Worm (Caenorhabditis elegans) whole organism, mixed stage, embryonic: ENCODE results near the gene T23F2.4.

ENCODE experiments used
- M03D4.4 ChIP-seq: sonication (generic microtip); optimal IDR thresholded peaks from 2 replicates; lab custom pipeline; 2017; ENCODE audit warnings: mild to moderate bottlenecking, missing genetic modification characterization, missing compliant biosample characterization
- bed-3 ChIP-seq: fragments of 200-800 bp; sonication (Bioruptor generic); optimal IDR thresholded peaks from 3 replicates; lab custom pipeline; 2018; ENCODE audit warnings: mild to moderate bottlenecking, missing genetic modification characterization, moderate library complexity, missing compliant biosample characterization
- blmp-1 ChIP-seq: fragments of 150-350 bp; optimal IDR thresholded peaks from 2 replicates; lab custom pipeline; 2014; ENCODE audit warnings: missing biosample characterization, missing genetic modification characterization
- ceh-43 ChIP-seq: fragments of 200-800 bp; sonication (Bioruptor generic); optimal IDR thresholded peaks from 2 replicates; lab custom pipeline; 2018; ENCODE audit warnings: mild to moderate bottlenecking, missing genetic modification characterization, moderate library complexity, missing compliant biosample characterization
- ceh-83 ChIP-seq: fragments of 200-800 bp; sonication (Bioruptor generic); optimal IDR thresholded peaks from 2 replicates; lab custom pipeline; 2018; ENCODE audit warnings: mild to moderate bottlenecking, missing genetic modification characterization, missing compliant biosample characterization
- ces-1 ChIP-seq: fragments of 150-350 bp; optimal IDR thresholded peaks from 2 replicates; lab custom pipeline; 2014; ENCODE audit warnings: missing biosample characterization, missing genetic modification reagents, missing genetic modification characterization
- cnd-1 ChIP-seq: fragments of 200-800 bp; sonication (Bioruptor generic); optimal IDR thresholded peaks from 2 replicates; lab custom pipeline; 2018; ENCODE audit warnings: mild to moderate bottlenecking, missing genetic modification characterization, missing compliant biosample characterization
- drap-1 ChIP-seq: fragments of 200-800 bp; sonication (Bioruptor generic); optimal IDR thresholded peaks from 3 replicates; lab custom pipeline; 2018; ENCODE audit warnings: mild to moderate bottlenecking, missing genetic modification characterization, missing compliant biosample characterization
- elt-1 ChIP-seq: sonication (generic microtip); optimal IDR thresholded peaks from 2 replicates; lab custom pipeline; 2017; ENCODE audit warnings: missing genetic modification characterization, mild to moderate bottlenecking, missing compliant biosample characterization, antibody characterized with exemption, moderate library complexity, borderline replicate concordance; ENCODE audit not compliant: insufficient read depth
- elt-3 ChIP-seq: fragments of 150-350 bp; optimal IDR thresholded peaks from 2 replicates; lab custom pipeline; 2014; ENCODE audit warnings: missing biosample characterization, missing genetic modification characterization
- flh-1 ChIP-seq: fragments of 200-800 bp; sonication (Bioruptor generic); optimal IDR thresholded peaks from 2 replicates; lab custom pipeline; 2018; ENCODE audit warnings: mild to moderate bottlenecking, missing genetic modification characterization, moderate library complexity, missing compliant biosample characterization
- ham-2 ChIP-seq: fragments of 200-800 bp; sonication (Bioruptor generic); optimal IDR thresholded peaks from 2 replicates; lab custom pipeline; 2018; ENCODE audit warnings: mild to moderate bottlenecking, missing genetic modification characterization, missing compliant biosample characterization
- hlh-1 ChIP-seq: fragments of 150-350 bp; optimal IDR thresholded peaks from 2 replicates; lab custom pipeline; 2014; ENCODE audit warnings: missing biosample characterization, missing genetic modification reagents, missing genetic modification characterization
- lin-13 ChIP-seq: fragments of 150-350 bp; optimal IDR thresholded peaks from 2 replicates; lab custom pipeline; 2014; ENCODE audit warnings: missing biosample characterization, missing genetic modification characterization
- lin-32 ChIP-seq: fragments of 200-800 bp; sonication (Bioruptor generic); optimal IDR thresholded peaks from 2 replicates; lab custom pipeline; 2018; ENCODE audit warnings: mild to moderate bottlenecking, missing genetic modification characterization, missing compliant biosample characterization
- lsy-2 ChIP-seq: fragments of 150-350 bp; optimal IDR thresholded peaks from 2 replicates; lab custom pipeline; 2014; ENCODE audit warnings: missing biosample characterization, missing genetic modification characterization
- mab-5 ChIP-seq: fragments of 150-350 bp; optimal IDR thresholded peaks from 2 replicates; lab custom pipeline; 2014; ENCODE audit warnings: missing biosample characterization, missing genetic modification characterization
- mep-1 ChIP-seq: fragments of 150-350 bp; optimal IDR thresholded peaks from 2 replicates; lab custom pipeline; 2017; ENCODE audit warnings: missing biosample characterization, missing genetic modification reagents, missing genetic modification characterization, inconsistent platforms
- nhr-12 ChIP-seq: fragments of 150-350 bp; optimal IDR thresholded peaks from 2 replicates; lab custom pipeline; 2014; ENCODE audit warnings: missing biosample characterization, missing genetic modification characterization
- nhr-2 ChIP-seq: fragments of 150-350 bp; optimal IDR thresholded peaks from 2 replicates; lab custom pipeline; 2014; ENCODE audit warnings: missing biosample characterization, missing genetic modification characterization
- nhr-237 ChIP-seq: fragments of 150-350 bp; optimal IDR thresholded peaks from 2 replicates; lab custom pipeline; 2014; ENCODE audit warnings: missing biosample characterization, missing genetic modification characterization
- nhr-28 ChIP-seq: fragments of 150-350 bp; optimal IDR thresholded peaks from 2 replicates; lab custom pipeline; 2014; ENCODE audit warnings: missing biosample characterization, missing genetic modification characterization
- nhr-76 ChIP-seq: sonication (generic microtip); optimal IDR thresholded peaks from 2 replicates; lab custom pipeline; 2017; ENCODE audit warnings: missing biosample characterization, missing genetic modification characterization
- pha-4 ChIP-seq: fragments of 150-350 bp; optimal IDR thresholded peaks from 2 replicates; lab custom pipeline; 2018; ENCODE audit warnings: missing biosample characterization, missing genetic modification reagents, missing genetic modification characterization
- sem-2 ChIP-seq: fragments of 200-800 bp; sonication (Bioruptor generic); optimal IDR thresholded peaks from 2 replicates; lab custom pipeline; 2018; ENCODE audit warnings: mild to moderate bottlenecking, missing genetic modification characterization, missing compliant biosample characterization
- sptf-1 ChIP-seq: sonication (generic microtip); optimal IDR thresholded peaks from 2 replicates; lab custom pipeline; 2017; ENCODE audit warnings: mild to moderate bottlenecking, missing genetic modification characterization, moderate library complexity, missing compliant biosample characterization
- tbx-8 ChIP-seq: fragments of 200-800 bp; sonication (Bioruptor generic); optimal IDR thresholded peaks from 2 replicates; lab custom pipeline; 2018; ENCODE audit warnings: mild to moderate bottlenecking, missing genetic modification characterization, moderate library complexity, missing compliant biosample characterization
- unc-120 ChIP-seq: sonication (generic microtip); optimal IDR thresholded peaks from 2 replicates; lab custom pipeline; 2017; ENCODE audit warnings: missing genetic modification characterization, missing compliant biosample characterization; ENCODE audit not compliant: poor library complexity, severe bottlenecking
- unc-62 ChIP-seq: fragments of 150-350 bp; optimal IDR thresholded peaks from 2 replicates; lab custom pipeline; 2014; ENCODE audit warnings: missing biosample characterization, missing genetic modification reagents, missing genetic modification characterization
- zip-8 ChIP-seq: fragments of 150-350 bp; optimal IDR thresholded peaks from 2 replicates; lab custom pipeline; 2014; ENCODE audit warnings: missing biosample characterization, missing genetic modification characterization
- ztf-11 ChIP-seq: fragments of 150-350 bp; optimal IDR thresholded peaks from 2 replicates; lab custom pipeline; 2014; ENCODE audit warnings: missing biosample characterization, missing genetic modification characterization

Gene T23F2.4

ce11 chrX:5509114-5509877 is 5.6 kb downstream of the T23F2.4 start:
- TF ChIP-seq ham-2 (GFP tag; lab: Kevin White, UChicago): no peak
- peak; percentile 63 for TF ChIP-seq hlh-1 (tag; lab: Kevin White, UChicago)
- no peak for TF ChIP-seq flh-1
- TF ChIP-seq mep-1 (tag; lab: Kevin White, UChicago): no peak
- no peak for TF ChIP-seq bed-3 (GFP tag; lab: Kevin White, UChicago)
- TF ChIP-seq cnd-1 (tag; lab: Kevin White, UChicago): no peak

ce11 chrX:5507926-5508325 is 7.0 kb downstream of the T23F2.4 start:
- no peak for TF ChIP-seq ceh-43 (GFP tag; lab: Kevin White, UChicago)
- no peak for TF ChIP-seq elt-3 (tag; lab: Kevin White, UChicago)
- TF ChIP-seq flh-1: no peak
- no peak for TF ChIP-seq lin-32 (GFP tag; lab: Kevin White, UChicago)

- TF ChIP-seq sptf-1 (tag; lab: Kevin White, UChicago) (no peak), unc-120 (tag; lab: Kevin White, UChicago) (peak; percentile 57), unc-62 (GFP tag; lab: Kevin White, UChicago) (peak; percentile 64)
These were observed 8.4 kb downstream of the T23F2.4 start for ce11 chrX:5506432-5506977.

- TF ChIP-seq nhr-237 (tag; lab: Kevin White, UChicago) (no peak), zip-8 (tag; lab: Kevin White, UChicago) (no peak), drap-1 (GFP tag; lab: Kevin White, UChicago) (no peak), lsy-2 (tag; lab: Kevin White, UChicago) (no peak), pha-4 (tag; lab: Kevin White, UChicago) (no peak), lin-32 (GFP tag; lab: Kevin White, UChicago) (no peak), nhr-28 (tag; lab: Kevin White, UChicago) (no peak), flh-1 (no peak), sem-2 (GFP tag; lab: Kevin White, UChicago) (no peak), sptf-1 (tag; lab: Kevin White, UChicago) (no peak), ztf-11 (no peak), blmp-1 (no peak), nhr-2 (tag; lab: Kevin White, UChicago) (no peak), mep-1 (tag; lab: Kevin White, UChicago) (no peak), nhr-12 (tag; lab: Kevin White, UChicago) (no peak), ham-2 (GFP tag; lab: Kevin White, UChicago) (no peak)
- TF ChIP-seq, all 35 proteins: peak for 0
These were observed 9.7 kb downstream of the T23F2.4 start, which contains the start of gene T23F2.2 for ce11 chrX:5505148-5505547. T23F2.2 (minus strand) TSS chrX:5505248.

- TF ChIP-seq lin-13 (tag; lab: Kevin White, UChicago) (no peak), lin-32 (GFP tag; lab: Kevin White, UChicago) (no peak), hlh-1 (tag; lab: Kevin White, UChicago) (no peak), unc-120 (tag; lab: Kevin White, UChicago) (no peak), nhr-12 (tag; lab: Kevin White, UChicago) (no peak), elt-3 (tag; lab: Kevin White, UChicago) (no peak), elt-1 (tag; lab: Kevin White, UChicago) (no peak), ces-1 (no peak), sptf-1 (tag; lab: Kevin White, UChicago) (no peak), nhr-76 (tag; lab: Kevin White, UChicago) (no peak), tbx-8 (GFP tag; lab: Kevin White, UChicago) (no peak), ztf-11 (no peak), nhr-2 (tag; lab: Kevin White, UChicago) (no peak), mab-5 (tag; lab: Kevin White, UChicago) (no peak), sem-2 (GFP tag; lab: Kevin White, UChicago) (no peak), M03D4.4 (tag; lab: Kevin White, UChicago) (no peak), zip-8 (tag; lab: Kevin White, UChicago) (no peak), nhr-28 (tag; lab: Kevin White, UChicago) (no peak), ceh-83 (GFP tag; lab: Kevin White, UChicago) (no peak)
These were observed 22.0 kb downstream of the T23F2.4 start, which contains the start of the genes bus-8A and bus-8B for ce11 chrX:5492820-5493382. bus-8A (plus strand) TSS chrX:5492915. bus-8B (plus strand) TSS chrX:5493332.
